Fruit fly (Drosophila melanogaster): ENCODE data around the gene Cchl.
A peak's percentile ranks its signal among the peaks of the same experiment; 100 is the strongest.

DNA sequence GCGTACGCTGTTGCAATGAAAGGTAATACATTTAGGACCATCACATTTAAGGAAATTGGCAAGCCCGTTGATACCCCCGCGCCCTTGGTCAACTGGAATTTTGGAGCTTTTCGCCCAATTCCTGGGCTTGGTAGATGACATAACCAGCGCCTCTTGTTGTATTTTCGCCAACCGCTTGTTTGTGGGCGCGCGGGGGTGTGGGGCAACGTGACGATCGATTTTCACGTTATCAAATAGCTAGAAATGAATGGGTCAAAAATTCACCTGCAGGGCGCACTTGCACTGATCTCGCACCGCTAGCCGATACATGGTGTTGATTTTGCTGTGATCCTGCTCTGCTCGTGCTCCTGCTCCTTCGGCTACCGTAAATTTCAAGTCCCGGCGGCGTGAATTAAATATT lies 4.7 kb downstream of the Cchl start:
- TF ChIP-seq kay (GFP tag; ENCODE audit: borderline replicate concordance) (no peak), toe (GFP tag; optimal IDR thresholded peaks at IDR 0.05) (no peak), Crg-1 (GFP tag; optimal IDR thresholded peaks at IDR 0.05) (no peak), CG14711 (tag; optimal IDR thresholded peaks at IDR 0.05) (no peak), CG7101 (tag; optimal IDR thresholded peaks at IDR 0.05) (no peak), tj (GFP tag; optimal IDR thresholded peaks at IDR 0.05) (no peak), pad (GFP tag; optimal IDR thresholded peaks at IDR 0.05) (no peak), cic (GFP tag; optimal IDR thresholded peaks at IDR 0.05) (peak; percentile 51), cnc (optimal IDR thresholded peaks at IDR 0.05) (no peak), ovo (GFP tag; optimal IDR thresholded peaks at IDR 0.05) (no peak), CG33017 (tag; optimal IDR thresholded peaks at IDR 0.05) (no peak)

All from whole organism, adult.